Fruit fly (Drosophila melanogaster) whole organism, embryonic: ENCODE data around the gene CG4301.

Experiments used
- BtbVII ChIP-seq: fragments of 200-800 bp; sonication (Bioruptor generic); optimal IDR thresholded peaks from 3 replicates; lab custom pipeline; 2017; ENCODE audit warnings: missing biosample characterization, mild to moderate bottlenecking, missing genetic modification characterization
- CG10209 ChIP-seq: fragments of 200-800 bp; sonication (Bioruptor generic); optimal IDR thresholded peaks from 3 replicates; lab custom pipeline; 2017; ENCODE audit warnings: missing biosample characterization, mild to moderate bottlenecking, missing genetic modification characterization, missing genetic modification reagents
- CG1024 ChIP-seq: fragments of 200-800 bp; sonication (Bioruptor generic); IDR thresholded peaks from 2 replicates; pipeline ENCODE4 v1.3.6; 2022; ENCODE audit warnings: missing biosample characterization, missing genetic modification characterization
- CG10654 ChIP-seq: fragments of 200-800 bp; sonication (Bioruptor generic); optimal IDR thresholded peaks from 2 replicates; lab custom pipeline; 2016; ENCODE audit warnings: missing biosample characterization, missing genetic modification characterization
- CG11504 ChIP-seq: fragments of 200-800 bp; sonication (Bioruptor generic); optimal IDR thresholded peaks from 3 replicates; lab custom pipeline; 2019; ENCODE audit warnings: missing biosample characterization, mild to moderate bottlenecking, missing genetic modification characterization, moderate library complexity
- CG12104 ChIP-seq: fragments of 200-800 bp; sonication (Bioruptor generic); optimal IDR thresholded peaks from 3 replicates; lab custom pipeline; 2016; ENCODE audit warnings: missing biosample characterization, missing genetic modification characterization
- CG12299 ChIP-seq: fragments of 200-800 bp; sonication (Bioruptor generic); optimal IDR thresholded peaks from 2 replicates; lab custom pipeline; 2018; ENCODE audit warnings: missing biosample characterization, mild to moderate bottlenecking, missing genetic modification characterization
- CG1233 ChIP-seq: fragments of 200-800 bp; sonication (Bioruptor generic); optimal IDR thresholded peaks from 4 replicates; lab custom pipeline; 2018; ENCODE audit warnings: missing biosample characterization, mild to moderate bottlenecking, missing genetic modification characterization
- CG13287 ChIP-seq: fragments of 200-800 bp; sonication (Bioruptor generic); IDR thresholded peaks from 2 replicates; pipeline ENCODE4 v1.3.6; 2022; ENCODE audit warnings: missing biosample characterization, missing genetic modification characterization; ENCODE audit not compliant: partially characterized antibody
- CG13424 ChIP-seq: fragments of 200-800 bp; sonication (Bioruptor generic); optimal IDR thresholded peaks from 2 replicates; lab custom pipeline; 2019; ENCODE audit warnings: missing biosample characterization, mild to moderate bottlenecking, missing genetic modification characterization, moderate library complexity
- CG14710 ChIP-seq: fragments of 200-800 bp; sonication (Bioruptor generic); optimal IDR thresholded peaks from 3 replicates; lab custom pipeline; 2019; ENCODE audit warnings: missing biosample characterization, mild to moderate bottlenecking, missing genetic modification characterization, moderate library complexity
- CG15073 ChIP-seq: fragments of 200-800 bp; sonication (Bioruptor generic); optimal IDR thresholded peaks from 2 replicates; lab custom pipeline; 2016; ENCODE audit warnings: missing biosample characterization, missing genetic modification characterization
- CG15269 ChIP-seq: fragments of 200-800 bp; sonication (Bioruptor generic); optimal IDR thresholded peaks from 2 replicates; lab custom pipeline; 2018; ENCODE audit warnings: missing biosample characterization, mild to moderate bottlenecking, missing genetic modification characterization, moderate library complexity
- CG30431 ChIP-seq: fragments of 200-800 bp; sonication (Bioruptor generic); optimal IDR thresholded peaks from 2 replicates; lab custom pipeline; 2017; ENCODE audit warnings: missing biosample characterization, missing genetic modification characterization
- CG31441 ChIP-seq: fragments of 200-800 bp; sonication (Bioruptor generic); IDR thresholded peaks from 2 replicates; pipeline ENCODE4 v1.3.6; 2022; ENCODE audit warnings: missing biosample characterization, missing genetic modification characterization
- CG3281 ChIP-seq: fragments of 200-800 bp; sonication (Bioruptor generic); optimal IDR thresholded peaks from 3 replicates; lab custom pipeline; 2017; ENCODE audit warnings: missing biosample characterization, mild to moderate bottlenecking, missing genetic modification characterization
- CG3726 ChIP-seq: fragments of 200-800 bp; sonication (Bioruptor generic); IDR thresholded peaks from 3 replicates; pipeline ENCODE4, ENCODE4 v1.3.6; 2022; ENCODE audit warnings: missing biosample characterization, missing genetic modification characterization
- CG3847 ChIP-seq: fragments of 200-800 bp; sonication (Bioruptor generic); IDR thresholded peaks from 2 replicates; pipeline ENCODE4 v1.3.6; 2022; ENCODE audit warnings: missing biosample characterization, missing genetic modification characterization
- CG4730 ChIP-seq: fragments of 200-800 bp; sonication (Bioruptor generic); IDR thresholded peaks from 2 replicates; pipeline ENCODE4 v1.3.6; 2022; ENCODE audit warnings: missing biosample characterization, missing genetic modification characterization
- CG4820 ChIP-seq: fragments of 200-800 bp; sonication (Bioruptor generic); optimal IDR thresholded peaks from 3 replicates; lab custom pipeline; 2016; ENCODE audit warnings: missing biosample characterization, missing genetic modification characterization
- CG7786 ChIP-seq: fragments of 200-800 bp; sonication (Bioruptor generic); optimal IDR thresholded peaks from 2 replicates; lab custom pipeline; 2016; ENCODE audit warnings: missing biosample characterization, missing genetic modification characterization
- CG9876 ChIP-seq: fragments of 200-800 bp; sonication (Bioruptor generic); optimal IDR thresholded peaks from 2 replicates; lab custom pipeline; 2016; ENCODE audit warnings: missing biosample characterization, missing genetic modification characterization
- Dip2 ChIP-seq: fragments of 200-800 bp; sonication (Bioruptor generic); IDR thresholded peaks from 2 replicates; pipeline ENCODE4 v1.3.6; 2022; ENCODE audit warnings: missing biosample characterization, missing genetic modification characterization
- Dp ChIP-seq: fragments of 200-800 bp; sonication (Bioruptor generic); optimal IDR thresholded peaks from 2 replicates; lab custom pipeline; 2018; ENCODE audit warnings: missing biosample characterization, mild to moderate bottlenecking, missing genetic modification characterization, moderate library complexity
- Gug ChIP-seq: fragments of 200-800 bp; sonication (Bioruptor generic); IDR thresholded peaks from 4 replicates; pipeline ENCODE4 v1.3.6; 2022; ENCODE audit warnings: missing biosample characterization, missing genetic modification characterization
- HmgZ ChIP-seq: fragments of 200-800 bp; sonication (Bioruptor generic); optimal IDR thresholded peaks from 2 replicates; lab custom pipeline; 2018; ENCODE audit warnings: missing biosample characterization, mild to moderate bottlenecking, missing genetic modification characterization
- Hr3 ChIP-seq: fragments of 200-800 bp; sonication (Bioruptor generic); optimal IDR thresholded peaks from 3 replicates; lab custom pipeline; 2016; ENCODE audit warnings: missing biosample characterization, missing genetic modification characterization
- Kr ChIP-seq: fragments of 200-800 bp; sonication (Bioruptor generic); optimal IDR thresholded peaks from 2 replicates; lab custom pipeline; 2017; ENCODE audit warnings: missing biosample characterization, mild to moderate bottlenecking, missing genetic modification characterization
- Lpt ChIP-seq: fragments of >200 bp; optimal IDR thresholded peaks from 2 replicates; lab custom pipeline; 2018; ENCODE audit warnings: missing biosample characterization, missing genetic modification characterization
- MESR4 ChIP-seq: fragments of 200-800 bp; sonication (Bioruptor generic); optimal IDR thresholded peaks from 2 replicates; lab custom pipeline; 2018; ENCODE audit warnings: missing biosample characterization, mild to moderate bottlenecking, missing genetic modification characterization, moderate library complexity
- Nf-YB ChIP-seq: fragments of 200-800 bp; sonication (Bioruptor generic); optimal IDR thresholded peaks from 3 replicates; lab custom pipeline; 2019; ENCODE audit warnings: missing biosample characterization, mild to moderate bottlenecking, missing genetic modification characterization, moderate library complexity
- NfI ChIP-seq: fragments of 200-800 bp; sonication (Bioruptor generic); optimal IDR thresholded peaks from 3 replicates; lab custom pipeline; 2018; ENCODE audit warnings: missing biosample characterization, mild to moderate bottlenecking, missing genetic modification characterization, moderate library complexity
- Oli ChIP-seq: fragments of 200-800 bp; sonication (Bioruptor generic); optimal IDR thresholded peaks from 2 replicates; lab custom pipeline; 2018; ENCODE audit warnings: missing biosample characterization, mild to moderate bottlenecking, missing genetic modification characterization, moderate library complexity
- Opbp ChIP-seq: fragments of 200-800 bp; sonication (Bioruptor generic); IDR thresholded peaks from 3 replicates; pipeline ENCODE4 v1.3.6; 2022; ENCODE audit warnings: missing biosample characterization, missing genetic modification characterization; ENCODE audit not compliant: partially characterized antibody
- Sin3A ChIP-seq: fragments of >200 bp; optimal IDR thresholded peaks from 2 replicates; lab custom pipeline; 2018
- amos ChIP-seq: fragments of 200-800 bp; sonication (Bioruptor generic); IDR thresholded peaks from 2 replicates; pipeline ENCODE4 v1.3.6; 2022; ENCODE audit warnings: missing biosample characterization, missing genetic modification characterization; ENCODE audit not compliant: partially characterized antibody
- ase ChIP-seq: fragments of 200-800 bp; sonication (Bioruptor generic); IDR thresholded peaks from 3 replicates; pipeline ENCODE4 v1.3.6; 2022; ENCODE audit warnings: missing biosample characterization, missing genetic modification characterization
- ato ChIP-seq: fragments of 200-800 bp; sonication (Bioruptor generic); IDR thresholded peaks from 2 replicates; pipeline ENCODE4 v1.3.6; 2022; ENCODE audit warnings: missing biosample characterization, missing genetic modification characterization; ENCODE audit not compliant: partially characterized antibody
- bowl ChIP-seq: fragments of 200-800 bp; sonication (Bioruptor generic); IDR thresholded peaks from 2 replicates; pipeline ENCODE4 v1.3.6; 2022; ENCODE audit warnings: missing biosample characterization, missing genetic modification characterization
- caup ChIP-seq: fragments of 200-800 bp; sonication (Bioruptor generic); optimal IDR thresholded peaks from 3 replicates; lab custom pipeline; 2017; ENCODE audit warnings: missing biosample characterization, mild to moderate bottlenecking, missing genetic modification characterization, moderate library complexity; ENCODE audit not compliant: severe bottlenecking
- ci ChIP-seq: fragments of 200-800 bp; sonication (Bioruptor generic); IDR thresholded peaks from 3 replicates; pipeline ENCODE4 v1.3.6; 2022; ENCODE audit warnings: missing biosample characterization, missing genetic modification characterization
- cwo ChIP-seq: fragments of 200-800 bp; sonication (Bioruptor generic); optimal IDR thresholded peaks from 3 replicates; lab custom pipeline; 2017; ENCODE audit warnings: missing biosample characterization, missing genetic modification characterization, mild to moderate bottlenecking, moderate library complexity, missing genetic modification reagents
- disco-r ChIP-seq: fragments of 200-800 bp; sonication (Bioruptor generic); optimal IDR thresholded peaks from 2 replicates; lab custom pipeline; 2016; ENCODE audit warnings: missing biosample characterization, missing genetic modification characterization
- ewg ChIP-seq: fragments of 200-800 bp; sonication (Bioruptor generic); optimal IDR thresholded peaks from 3 replicates; lab custom pipeline; 2017; ENCODE audit warnings: mild to moderate bottlenecking, missing biosample characterization, missing genetic modification reagents, missing genetic modification characterization
- fru ChIP-seq: fragments of >200 bp; optimal IDR thresholded peaks from 2 replicates; lab custom pipeline; 2017
- kay ChIP-seq: fragments of 200-800 bp; sonication (Bioruptor generic); optimal IDR thresholded peaks from 2 replicates; lab custom pipeline; 2016; ENCODE audit warnings: missing biosample characterization, missing genetic modification characterization
- pb ChIP-seq: fragments of 200-800 bp; sonication (Bioruptor generic); optimal IDR thresholded peaks from 3 replicates; lab custom pipeline; 2016; ENCODE audit warnings: missing biosample characterization, missing genetic modification characterization
- rib ChIP-seq: fragments of 200-800 bp; sonication (Bioruptor generic); IDR thresholded peaks from 2 replicates; pipeline ENCODE4 v1.3.6; 2022; ENCODE audit warnings: missing biosample characterization, missing genetic modification characterization
- ro ChIP-seq: fragments of 200-800 bp; sonication (Bioruptor generic); IDR thresholded peaks from 2 replicates; pipeline ENCODE4 v1.3.6; 2022; ENCODE audit warnings: missing biosample characterization, missing genetic modification characterization
- stc ChIP-seq: fragments of 200-800 bp; sonication (Bioruptor generic); IDR thresholded peaks from 2 replicates; pipeline ENCODE4 v1.3.6; 2022; ENCODE audit warnings: missing biosample characterization, missing genetic modification characterization
- tgo ChIP-seq: fragments of 200-800 bp; sonication (Bioruptor generic); IDR thresholded peaks from 3 replicates; pipeline ENCODE4 v1.3.6; 2022; ENCODE audit warnings: missing biosample characterization, missing genetic modification characterization
- unc-4 ChIP-seq: fragments of 200-800 bp; sonication (Bioruptor generic); IDR thresholded peaks from 2 replicates; pipeline ENCODE4 v1.3.6; 2022; ENCODE audit warnings: missing biosample characterization, missing genetic modification characterization; ENCODE audit not compliant: partially characterized antibody

The CG4301 gene

dm6 chrX:16446769-16447168 is 41.5 kb downstream of the CG4301 start, which contains the start of gene eIF2alpha (continued):
- TF ChIP-seq caup (GFP tag; lab: Kevin White, UChicago) (no peak), CG1233 (no peak), Oli (no peak), ato (GFP tag; lab: Robert Waterston, UW) (peak; percentile 59; the same call in 1 of the 2 replicates), tgo (GFP tag; lab: Robert Waterston, UW) (no peak), rib (GFP tag; lab: Robert Waterston, UW) (no peak), unc-4 (GFP tag; lab: Robert Waterston, UW) (peak; percentile 83), ase (GFP tag; lab: Robert Waterston, UW) (no peak), Kr (no peak), CG3281 (GFP tag; lab: Kevin White, UChicago) (no peak), CG1024 (no peak), MESR4 (peak; percentile 88), CG10654 (GFP tag; lab: Kevin White, UChicago) (no peak), CG4730 (GFP tag; lab: Robert Waterston, UW) (no peak), Dp (peak; percentile 85), CG7786 (no peak), CG13424 (tag; lab: Kevin White, UChicago) (no peak), Nf-YB (GFP tag; lab: Kevin White, UChicago) (no peak), cwo (GFP tag; lab: Kevin White, UChicago) (no peak), fru (lab: Kevin White, UChicago) (no peak), kay (no peak), disco-r (GFP tag; lab: Kevin White, UChicago) (no peak), pb (no peak), CG15269 (tag; lab: Kevin White, UChicago) (no peak), Opbp (GFP tag; lab: Robert Waterston, UW) (peak; percentile 81), CG13287 (GFP tag; lab: Robert Waterston, UW) (peak; percentile 85), HmgZ (tag; lab: Kevin White, UChicago) (peak; percentile 64), stc (GFP tag; lab: Robert Waterston, UW) (no peak), CG14710 (tag; lab: Kevin White, UChicago) (peak; percentile 98), ci (GFP tag; lab: Robert Waterston, UW) (no peak), amos (GFP tag; lab: Robert Waterston, UW) (peak; percentile 87), CG30431 (GFP tag; lab: Kevin White, UChicago) (no peak), CG4820 (no peak), CG10209 (GFP tag; lab: Kevin White, UChicago) (no peak), CG12299 (tag; lab: Kevin White, UChicago) (no peak), CG15073 (no peak), CG31441 (GFP tag; lab: Robert Waterston, UW) (no peak), CG9876 (GFP tag; lab: Kevin White, UChicago) (no peak), BtbVII (GFP tag; lab: Kevin White, UChicago) (no peak), Lpt (GFP tag; lab: Kevin White, UChicago) (no peak), bowl (GFP tag; lab: Robert Waterston, UW) (no peak), NfI (GFP tag; lab: Kevin White, UChicago) (no peak), ro (GFP tag; lab: Robert Waterston, UW) (no peak), CG11504 (tag; lab: Kevin White, UChicago) (no peak), CG3847 (GFP tag; lab: Robert Waterston, UW) (no peak; the same call in 1 of the 2 replicates), CG12104 (GFP tag; lab: Kevin White, UChicago) (no peak), Gug (no peak), Dip2 (GFP tag; lab: Robert Waterston, UW) (no peak), Hr3 (GFP tag; lab: Kevin White, UChicago) (no peak), CG3726 (GFP tag; lab: Robert Waterston, UW) (no peak), ewg (GFP tag; lab: Kevin White, UChicago) (peak; percentile 42), Sin3A (lab: Kevin White, UChicago) (peak; percentile 52)
